Fruit fly (Drosophila melanogaster) ovary, adult (tissue): ENCODE results near the gene enc.

Experiments
- CG17801 ChIP-seq: fragments of 200-800 bp; optimal IDR thresholded peaks from 2 replicates; lab custom pipeline; 2019; ENCODE audit warnings: missing biosample characterization, mild to moderate bottlenecking, missing genetic modification characterization, moderate library complexity; ENCODE audit not compliant: partially characterized antibody

enc gene

dm6 chr3L:3787077-3787433 is 31.4 kb upstream of the enc start:
- no peak for TF ChIP-seq CG17801 (GFP tag; lab: Kevin White, UChicago)

dm6 chr3L:3787595-3788151 is 30.8 kb upstream of the enc start:
- peak; percentile 27 for TF ChIP-seq CG17801 (GFP tag; lab: Kevin White, UChicago)

- TF ChIP-seq CG17801 (GFP tag; lab: Kevin White, UChicago): no peak
Measured at dm6 chr3L:3788790-3789421, 29.6 kb upstream of the enc start.

- no peak for TF ChIP-seq CG17801 (GFP tag; lab: Kevin White, UChicago)
Measured at dm6 chr3L:3790504-3790903, 28.0 kb upstream of the enc start, which contains the start of gene CG32266. Gene CG32266, plus strand, starts transcription at chr3L:3790804.

dm6 chr3L:3791043-3791682 is 27.3 kb upstream of the enc start:
- no peak for TF ChIP-seq CG17801 (GFP tag; lab: Kevin White, UChicago)

- TF ChIP-seq CG17801 (GFP tag; lab: Kevin White, UChicago): no peak
Measured at dm6 chr3L:3797681-3798080, 20.8 kb upstream of the enc start.

- TF ChIP-seq CG17801 (GFP tag; lab: Kevin White, UChicago): no peak
Measured at dm6 chr3L:3798488-3798887, 20.0 kb upstream of the enc start.

dm6 chr3L:3799766-3800165 is 18.7 kb upstream of the enc start:
- no peak for TF ChIP-seq CG17801 (GFP tag; lab: Kevin White, UChicago)

dm6 chr3L:3801343-3801742 is 17.1 kb upstream of the enc start:
- no peak for TF ChIP-seq CG17801 (GFP tag; lab: Kevin White, UChicago)

- no peak for TF ChIP-seq CG17801 (GFP tag; lab: Kevin White, UChicago)
Measured at dm6 chr3L:3801813-3802212, 16.7 kb upstream of the enc start.

- no peak for TF ChIP-seq CG17801 (GFP tag; lab: Kevin White, UChicago)
Measured at dm6 chr3L:3802677-3803076, 15.8 kb upstream of the enc start.

dm6 chr3L:3806330-3806729 is 12.1 kb upstream of the enc start, which contains the start of the genes CG32264, ntc and IntS10:
Gene CG32264, minus strand, starts transcription at chr3L:3806459.
Gene ntc, minus strand, starts transcription at chr3L:3806459.
Gene IntS10, plus strand, starts transcription at chr3L:3806710.
- TF ChIP-seq CG17801 (GFP tag; lab: Kevin White, UChicago): peak; percentile 63

dm6 chr3L:3809943-3810342 is 8.5 kb upstream of the enc start, which contains the start of gene CG32262:
Gene CG32262, minus strand, starts transcription at chr3L:3810196.
- no peak for TF ChIP-seq CG17801 (GFP tag; lab: Kevin White, UChicago)

dm6 chr3L:3811089-3811488 is 7.4 kb upstream of the enc start, which contains the start of the genes CG32263 and PIG-B:
Gene CG32263, minus strand, starts transcription at chr3L:3811114.
Gene PIG-B, plus strand, starts transcription at chr3L:3811263.
- no peak for TF ChIP-seq CG17801 (GFP tag; lab: Kevin White, UChicago)

dm6 chr3L:3814010-3814833 is 4.3 kb upstream of the enc start, which contains the start of gene Scsalpha1:
Gene Scsalpha1, plus strand, starts transcription at chr3L:3814211.
- TF ChIP-seq CG17801 (GFP tag; lab: Kevin White, UChicago): peak; percentile 49
